Worm (Caenorhabditis elegans) whole organism, L4 larva: ENCODE results near the gene R186.3.

Source experiments
- D1046.2 ChIP-seq: fragments of 200-800 bp; sonication (Bioruptor generic); IDR thresholded peaks from 2 replicates; pipeline ENCODE4 v1.3.6; 2022; ENCODE audit warnings: missing genetic modification characterization, missing compliant biosample characterization
- F44E2.7 ChIP-seq: fragments of 200-800 bp; sonication (Bioruptor generic); IDR thresholded peaks from 2 replicates; pipeline ENCODE4 v2.1.2; 2022; ENCODE audit warnings: missing genetic modification characterization, missing compliant biosample characterization
- F49E8.2 ChIP-seq: sonication (generic microtip); optimal IDR thresholded peaks from 2 replicates; lab custom pipeline; 2016; ENCODE audit warnings: missing compliant biosample characterization, mild to moderate bottlenecking, missing genetic modification characterization, borderline replicate concordance
- R02D3.7 ChIP-seq: fragments of 150-350 bp; sonication (generic microtip); optimal IDR thresholded peaks from 3 replicates; lab custom pipeline; 2014; ENCODE audit warnings: missing biosample characterization, missing genetic modification characterization
- T26A8.4 ChIP-seq: fragments of 200-800 bp; sonication (Bioruptor generic); IDR thresholded peaks from 2 replicates; pipeline ENCODE4 v1.3.6; 2022; ENCODE audit warnings: missing genetic modification characterization, missing compliant biosample characterization
- Y5F2A.4 ChIP-seq: fragments of 200-800 bp; sonication (Bioruptor generic); optimal IDR thresholded peaks from 2 replicates; lab custom pipeline; 2018; ENCODE audit warnings: mild to moderate bottlenecking, missing genetic modification characterization, missing compliant biosample characterization
- attf-4 ChIP-seq: sonication (generic microtip); optimal IDR thresholded peaks from 3 replicates; lab custom pipeline; 2017; ENCODE audit warnings: missing biosample characterization, missing genetic modification characterization
- ceh-20 ChIP-seq: fragments of 200-800 bp; sonication (Bioruptor generic); IDR thresholded peaks from 2 replicates; pipeline ENCODE4 v1.3.6; 2022; ENCODE audit warnings: missing genetic modification reagents, missing genetic modification characterization, missing compliant biosample characterization
- ceh-44 ChIP-seq: fragments of 200-800 bp; sonication (Bioruptor generic); IDR thresholded peaks from 2 replicates; pipeline ENCODE4 v1.3.6; 2022; ENCODE audit warnings: missing genetic modification reagents, missing genetic modification characterization, missing compliant biosample characterization
- ctbp-1 ChIP-seq: fragments of 200-800 bp; sonication (Bioruptor generic); IDR thresholded peaks from 2 replicates; pipeline ENCODE4 v1.3.6; 2022; ENCODE audit warnings: missing genetic modification reagents, missing genetic modification characterization, missing compliant biosample characterization
- daf-16 ChIP-seq, 3 experiments: sonication (generic microtip); optimal IDR thresholded peaks; 2 replicates each; lab custom pipeline; 2016 to 2017; ENCODE audit warnings: missing genetic modification characterization in 3 of 3, missing genetic modification reagents in 3 of 3, mild to moderate bottlenecking in 2 of 3, missing compliant biosample characterization in 2 of 3, missing biosample characterization in 1 of 3, moderate library complexity in 1 of 3
- daf-8 ChIP-seq: fragments of 200-800 bp; sonication (Bioruptor generic); IDR thresholded peaks from 2 replicates; pipeline ENCODE4 v1.3.6; 2022; ENCODE audit warnings: missing genetic modification characterization, missing compliant biosample characterization
- dmd-6 ChIP-seq: fragments of 200-800 bp; sonication (Bioruptor generic); IDR thresholded peaks from 2 replicates; pipeline ENCODE4 v1.3.6; 2022; ENCODE audit warnings: missing genetic modification reagents, missing genetic modification characterization, missing compliant biosample characterization
- dmd-9 ChIP-seq: fragments of 200-800 bp; sonication (Bioruptor generic); IDR thresholded peaks from 2 replicates; pipeline ENCODE4 v1.3.6; 2022; ENCODE audit warnings: missing genetic modification reagents, missing genetic modification characterization, missing compliant biosample characterization
- dve-1 ChIP-seq: sonication (generic microtip); optimal IDR thresholded peaks from 2 replicates; lab custom pipeline; 2017; ENCODE audit warnings: antibody characterized with exemption, mild to moderate bottlenecking, missing genetic modification characterization, missing compliant biosample characterization; ENCODE audit not compliant: insufficient read depth
- egl-43 ChIP-seq: fragments of 200-800 bp; sonication (Bioruptor generic); IDR thresholded peaks from 2 replicates; pipeline ENCODE4 v1.3.6; 2022; ENCODE audit warnings: missing genetic modification reagents, missing genetic modification characterization, missing compliant biosample characterization
- hif-1 ChIP-seq, 2 experiments: sonication (generic microtip); optimal IDR thresholded peaks; 2 replicates each; lab custom pipeline; 2016 to 2017; ENCODE audit warnings: missing compliant biosample characterization in 2 of 2, missing genetic modification characterization in 2 of 2, missing genetic modification reagents in 2 of 2, missing genotype in 2 of 2, mild to moderate bottlenecking in 1 of 2
- hlh-11 ChIP-seq: fragments of 200-800 bp; sonication (Bioruptor generic); optimal IDR thresholded peaks from 2 replicates; lab custom pipeline; 2018; ENCODE audit warnings: mild to moderate bottlenecking, missing genetic modification characterization, missing compliant biosample characterization
- hmg-1.1 ChIP-seq: fragments of 200-800 bp; sonication (Bioruptor generic); IDR thresholded peaks from 2 replicates; pipeline ENCODE4 v1.3.6; 2022; ENCODE audit warnings: missing genetic modification reagents, missing genetic modification characterization, missing compliant biosample characterization
- jun-1 ChIP-seq: fragments of 150-350 bp; optimal IDR thresholded peaks from 2 replicates; lab custom pipeline; 2014; ENCODE audit warnings: missing biosample characterization, missing genetic modification reagents, missing genetic modification characterization
- lin-1 ChIP-seq: fragments of 200-800 bp; sonication (Bioruptor generic); IDR thresholded peaks from 2 replicates; pipeline ENCODE4 v1.3.6; 2022; ENCODE audit warnings: missing genetic modification reagents, missing genetic modification characterization, missing compliant biosample characterization
- lin-13 ChIP-seq: fragments of 150-350 bp; optimal IDR thresholded peaks from 2 replicates; lab custom pipeline; 2014; ENCODE audit warnings: missing biosample characterization, missing genetic modification reagents, missing genetic modification characterization
- lin-29 ChIP-seq: fragments of 200-800 bp; sonication (Bioruptor generic); IDR thresholded peaks from 2 replicates; pipeline ENCODE4 v1.3.6; 2022; ENCODE audit warnings: missing genetic modification reagents, missing genetic modification characterization, missing compliant biosample characterization
- lsy-2 ChIP-seq, 2 experiments: fragments of 150-350 bp in 1 of 2; sonication (generic microtip) in 1 of 2; optimal IDR thresholded peaks; 2 replicates each; lab custom pipeline; 2014 to 2017; ENCODE audit warnings: missing biosample characterization in 2 of 2, missing genetic modification characterization in 2 of 2
- madf-5 ChIP-seq, 2 experiments: fragments of 200-800 bp; sonication (Bioruptor generic); IDR thresholded peaks; 2 replicates each; pipeline ENCODE4 v1.3.6; 2022; ENCODE audit warnings: missing compliant biosample characterization in 2 of 2, missing genetic modification characterization in 2 of 2
- mdl-1 ChIP-seq, 2 experiments: fragments of 150-350 bp in 1 of 2; sonication (generic microtip) in 1 of 2; optimal IDR thresholded peaks; 2 replicates each; lab custom pipeline; 2014 to 2017; ENCODE audit warnings: missing biosample characterization in 2 of 2, missing genetic modification characterization in 2 of 2
- mep-1 ChIP-seq: fragments of 150-350 bp; sonication (generic microtip); optimal IDR thresholded peaks from 3 replicates; lab custom pipeline; 2014; ENCODE audit warnings: missing biosample characterization, missing genetic modification characterization
- nhr-10 ChIP-seq: fragments of 150-350 bp; optimal IDR thresholded peaks from 2 replicates; lab custom pipeline; 2014; ENCODE audit warnings: missing biosample characterization, missing genetic modification characterization
- nhr-102 ChIP-seq: sonication (generic microtip); optimal IDR thresholded peaks from 2 replicates; lab custom pipeline; 2016; ENCODE audit warnings: mild to moderate bottlenecking, missing genetic modification characterization, moderate library complexity, missing compliant biosample characterization
- nhr-11 ChIP-seq: fragments of 150-350 bp; optimal IDR thresholded peaks from 2 replicates; lab custom pipeline; 2014; ENCODE audit warnings: missing biosample characterization, missing genetic modification characterization
- nhr-237 ChIP-seq: sonication (generic microtip); optimal IDR thresholded peaks from 2 replicates; lab custom pipeline; 2017; ENCODE audit warnings: missing biosample characterization, missing genetic modification characterization
- nhr-25 ChIP-seq: sonication (generic microtip); optimal IDR thresholded peaks from 2 replicates; lab custom pipeline; 2017; ENCODE audit warnings: missing genetic modification characterization, mild to moderate bottlenecking, missing compliant biosample characterization, antibody characterized with exemption, moderate library complexity, borderline replicate concordance; ENCODE audit not compliant: insufficient read depth
- nhr-28 ChIP-seq: fragments of 150-350 bp; optimal IDR thresholded peaks from 2 replicates; lab custom pipeline; 2014; ENCODE audit warnings: missing biosample characterization, missing genetic modification characterization
- nhr-41 ChIP-seq: fragments of 200-800 bp; sonication (Bioruptor generic); IDR thresholded peaks from 2 replicates; pipeline ENCODE4 v1.3.6; 2022; ENCODE audit warnings: missing genetic modification reagents, missing genetic modification characterization, missing compliant biosample characterization
- nhr-42 ChIP-seq: fragments of 200-800 bp; sonication (Bioruptor generic); IDR thresholded peaks from 2 replicates; pipeline ENCODE4 v1.3.6; 2022; ENCODE audit warnings: missing genetic modification characterization, missing compliant biosample characterization
- nhr-48 ChIP-seq: sonication (generic microtip); optimal IDR thresholded peaks from 2 replicates; lab custom pipeline; 2016; ENCODE audit warnings: mild to moderate bottlenecking, missing genetic modification characterization, missing compliant biosample characterization
- rbr-2 ChIP-seq: sonication (generic microtip); optimal IDR thresholded peaks from 2 replicates; lab custom pipeline; 2016; ENCODE audit warnings: missing genotype, missing genetic modification characterization, missing compliant biosample characterization
- sdz-12 ChIP-seq: fragments of 200-800 bp; sonication (Bioruptor generic); optimal IDR thresholded peaks from 2 replicates; lab custom pipeline; 2018; ENCODE audit warnings: mild to moderate bottlenecking, missing genetic modification characterization, missing compliant biosample characterization
- skn-1 ChIP-seq: fragments of 150-350 bp; optimal IDR thresholded peaks from 2 replicates; lab custom pipeline; 2014; ENCODE audit warnings: missing biosample characterization, missing genetic modification characterization
- spr-1 ChIP-seq: sonication (generic microtip); optimal IDR thresholded peaks from 2 replicates; lab custom pipeline; 2016; ENCODE audit warnings: mild to moderate bottlenecking, missing genetic modification characterization, missing compliant biosample characterization
- tag-97 ChIP-seq: fragments of 200-800 bp; sonication (Bioruptor generic); IDR thresholded peaks from 2 replicates; pipeline ENCODE4 v1.3.6; 2022; ENCODE audit warnings: missing genetic modification characterization, missing compliant biosample characterization
- unc-130 ChIP-seq: sonication (generic microtip); optimal IDR thresholded peaks from 2 replicates; lab custom pipeline; 2016; ENCODE audit warnings: missing genetic modification reagents, missing genetic modification characterization, missing compliant biosample characterization
- unc-39 ChIP-seq: sonication (generic microtip); optimal IDR thresholded peaks from 2 replicates; lab custom pipeline; 2017; ENCODE audit warnings: missing biosample characterization, missing genetic modification characterization
- zag-1 ChIP-seq: fragments of 150-350 bp; optimal IDR thresholded peaks from 2 replicates; lab custom pipeline; 2014; ENCODE audit warnings: missing biosample characterization, missing genetic modification characterization
- zfp-3 ChIP-seq: fragments of 200-800 bp; sonication (Bioruptor generic); conservative IDR thresholded peaks from 2 replicates; pipeline ENCODE4 v1.3.6; 2022; ENCODE audit warnings: missing genetic modification reagents, missing genetic modification characterization, missing compliant biosample characterization
- zip-11 ChIP-seq: fragments of 200-800 bp; sonication (Bioruptor generic); IDR thresholded peaks from 2 replicates; pipeline ENCODE4 v1.3.6; 2022; ENCODE audit warnings: missing genetic modification characterization, missing compliant biosample characterization
- zip-2 ChIP-seq: fragments of 150-350 bp; optimal IDR thresholded peaks from 2 replicates; lab custom pipeline; 2014; ENCODE audit warnings: missing biosample characterization, missing genetic modification characterization
- ztf-7 ChIP-seq: fragments of 150-350 bp; optimal IDR thresholded peaks from 2 replicates; lab custom pipeline; 2014; ENCODE audit warnings: missing biosample characterization, missing genetic modification characterization

Gene R186.3

ce11 chrV:13011904-13012303, 44.9 kb upstream of the R186.3 start (continued):
- peak in 1 of 2 experiments; percentile 53 for TF ChIP-seq daf-16 (GFP tag; optimal IDR thresholded peaks at IDR 0.05; lab: Kevin White, UChicago)
- TF ChIP-seq daf-16 (tag; optimal IDR thresholded peaks at IDR 0.05; lab: Kevin White, UChicago), result peak; percentile 89

- no peak for TF ChIP-seq ztf-7 (tag; lab: Kevin White, UChicago)
- no peak for TF ChIP-seq nhr-48 (tag; lab: Kevin White, UChicago)
- no peak for TF ChIP-seq dmd-9 (GFP tag; lab: Robert Waterston, UW)
- TF ChIP-seq D1046.2 (GFP tag; lab: Robert Waterston, UW), result no peak
- no peak for TF ChIP-seq Y5F2A.4 (GFP tag; lab: Kevin White, UChicago)
- no peak for TF ChIP-seq nhr-25 (tag; lab: Kevin White, UChicago)
- no peak for TF ChIP-seq ctbp-1
- no peak for TF ChIP-seq zag-1 (tag; lab: Kevin White, UChicago)
- TF ChIP-seq skn-1, result no peak
- TF ChIP-seq madf-5 (GFP tag; IDR thresholded peaks at IDR 0.05; lab: Robert Waterston, UW), result no peak
- TF ChIP-seq lsy-2 (tag; optimal IDR thresholded peaks at IDR 0.05; lab: Kevin White, UChicago), result peak in 1 of 2 experiments; percentile 1
- TF ChIP-seq nhr-11 (tag; lab: Kevin White, UChicago), result peak; percentile 26
- peak; percentile 18 for TF ChIP-seq nhr-28
- peak; percentile 27 for TF ChIP-seq mep-1 (tag; lab: Kevin White, UChicago)
- TF ChIP-seq ceh-44 (GFP tag; lab: Robert Waterston, UW), result no peak
- TF ChIP-seq zfp-3 (GFP tag; lab: Robert Waterston, UW), result no peak
- TF ChIP-seq zip-2, result no peak
- TF ChIP-seq tag-97, result no peak
- TF ChIP-seq lin-13, result peak; percentile 9
- TF ChIP-seq jun-1 (tag; lab: Kevin White, UChicago), result no peak
- TF ChIP-seq egl-43 (GFP tag; lab: Robert Waterston, UW), result no peak
- no peak for TF ChIP-seq zip-11 (GFP tag; lab: Robert Waterston, UW)
- TF ChIP-seq unc-39 (tag; lab: Kevin White, UChicago), result no peak
- no peak for TF ChIP-seq sdz-12 (GFP tag; lab: Kevin White, UChicago)
- no peak for TF ChIP-seq nhr-41 (GFP tag; lab: Robert Waterston, UW)
- TF ChIP-seq hmg-1.1, result peak; percentile 33; the same call in 1 of the 2 replicates
- peak in 1 of 2 experiments; percentile 34 for TF ChIP-seq mdl-1 (tag; optimal IDR thresholded peaks at IDR 0.05; lab: Kevin White, UChicago)
- peak; percentile 35; the same call in 1 of the 2 replicates for TF ChIP-seq dmd-6 (GFP tag; lab: Robert Waterston, UW)
- TF ChIP-seq dve-1 (tag; lab: Kevin White, UChicago), result peak; percentile 21
- TF ChIP-seq F49E8.2 (tag; lab: Kevin White, UChicago), result no peak
- no peak for TF ChIP-seq nhr-237 (tag; lab: Kevin White, UChicago)
- TF ChIP-seq hif-1 (tag; optimal IDR thresholded peaks at IDR 0.05; lab: Kevin White, UChicago), result no peak
- TF ChIP-seq F44E2.7 (GFP tag; lab: Robert Waterston, UW), result no peak
- TF ChIP-seq unc-130 (GFP tag; lab: Kevin White, UChicago), result no peak
- no peak for TF ChIP-seq nhr-42 (GFP tag; lab: Robert Waterston, UW)
- no peak for TF ChIP-seq nhr-102 (tag; lab: Kevin White, UChicago)
- TF ChIP-seq T26A8.4 (GFP tag; lab: Robert Waterston, UW), result no peak
- TF ChIP-seq lin-29, result no peak
- TF ChIP-seq attf-4, result no peak
- no peak for TF ChIP-seq daf-8 (GFP tag; lab: Robert Waterston, UW)
- peak; percentile 18 for TF ChIP-seq nhr-10 (tag; lab: Kevin White, UChicago)
- TF ChIP-seq spr-1, result no peak
- no peak for TF ChIP-seq lin-1
- no peak for TF ChIP-seq ceh-20 (GFP tag; lab: Robert Waterston, UW)
- peak; percentile 39 for TF ChIP-seq rbr-2 (tag; lab: Kevin White, UChicago)
- TF ChIP-seq R02D3.7 (tag; lab: Kevin White, UChicago), result no peak
- TF ChIP-seq hlh-11 (tag; lab: Kevin White, UChicago), result peak; percentile 54
- no peak for TF ChIP-seq daf-16 (GFP tag; optimal IDR thresholded peaks at IDR 0.05; lab: Kevin White, UChicago)
- peak; percentile 72 for TF ChIP-seq daf-16 (tag; optimal IDR thresholded peaks at IDR 0.05; lab: Kevin White, UChicago)
Measured at ce11 chrV:13009843-13010242, 42.8 kb upstream of the R186.3 start.
